Worm (Caenorhabditis elegans) whole organism, mixed stage, embryonic: ENCODE measurements around the gene C56A3.4.

ENCODE experiments used
- blmp-1 ChIP-seq: fragments of 150-350 bp; optimal IDR thresholded peaks from 2 replicates; lab custom pipeline; 2014; ENCODE audit warnings: missing biosample characterization, missing genetic modification characterization
- ceh-39 ChIP-seq: fragments of 150-350 bp; optimal IDR thresholded peaks from 2 replicates; lab custom pipeline; 2014; ENCODE audit warnings: missing biosample characterization, missing genetic modification characterization
- ceh-43 ChIP-seq: fragments of 200-800 bp; sonication (Bioruptor generic); optimal IDR thresholded peaks from 2 replicates; lab custom pipeline; 2018; ENCODE audit warnings: mild to moderate bottlenecking, missing genetic modification characterization, moderate library complexity, missing compliant biosample characterization
- mep-1 ChIP-seq: fragments of 150-350 bp; optimal IDR thresholded peaks from 2 replicates; lab custom pipeline; 2017; ENCODE audit warnings: missing biosample characterization, missing genetic modification reagents, missing genetic modification characterization, inconsistent platforms
- nhr-76 ChIP-seq: sonication (generic microtip); optimal IDR thresholded peaks from 2 replicates; lab custom pipeline; 2017; ENCODE audit warnings: missing biosample characterization, missing genetic modification characterization
- snpc-4 ChIP-seq: fragments of 150-350 bp; optimal IDR thresholded peaks from 2 replicates; lab custom pipeline; 2014; ENCODE audit warnings: missing biosample characterization, missing genetic modification characterization

DNA sequence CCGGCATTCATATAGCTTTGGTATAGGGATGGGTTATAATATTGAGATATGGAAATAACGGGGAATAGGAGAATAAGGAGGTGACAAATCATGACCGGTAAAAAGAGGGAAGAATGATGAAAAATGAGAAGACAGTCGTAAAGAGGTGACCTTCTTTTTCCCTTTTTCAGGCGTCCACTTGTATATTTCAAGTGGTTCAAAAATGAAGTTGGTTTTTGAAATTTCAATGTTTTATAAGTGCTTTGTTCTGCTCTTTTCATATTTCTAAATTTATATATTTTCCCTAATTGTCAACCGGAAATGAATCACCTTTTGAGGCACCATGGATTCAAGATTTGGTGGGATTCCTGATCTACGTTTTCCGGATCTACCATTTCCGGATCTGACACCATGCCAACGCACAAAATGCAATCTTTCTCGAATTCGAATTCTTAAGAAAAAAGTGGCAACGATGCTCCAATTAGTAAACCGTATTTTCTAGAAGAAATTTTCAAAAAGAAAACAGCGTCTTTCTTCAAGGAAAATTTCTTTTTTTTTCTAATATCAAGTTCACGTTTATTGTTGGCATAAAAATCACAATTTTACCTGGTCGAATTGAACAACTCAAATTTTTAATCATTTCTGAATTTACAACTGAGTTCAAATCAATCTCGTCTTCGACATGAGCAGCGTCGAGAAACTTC is 38.1 kb upstream of the C56A3.4 start, which contains the start of the genes F53F4.2 and F53F4.18:
- TF ChIP-seq nhr-76 (tag; lab: Kevin White, UChicago) (no peak), ceh-43 (GFP tag; lab: Kevin White, UChicago) (no peak), snpc-4 (no peak), mep-1 (tag; lab: Kevin White, UChicago) (no peak), blmp-1 (tag; lab: Kevin White, UChicago) (no peak), ceh-39 (tag; lab: Kevin White, UChicago) (no peak)
